Worm (Caenorhabditis elegans): Measurements from ENCODE around the gene chil-19.

Gene chil-19

ce11 chrII:9443522-9443921 is 10.7 kb downstream of the chil-19 start, which contains the start of gene chil-15:
chil-15 (minus strand) TSS chrII:9443622.
- no peak for TF ChIP-seq mab-5 (tag; optimal IDR thresholded peaks at IDR 0.05)
- TF ChIP-seq mbf-1 (tag; optimal IDR thresholded peaks at IDR 0.05) = no peak
- TF ChIP-seq lsy-2 (tag; optimal IDR thresholded peaks at IDR 0.05) = no peak
- TF ChIP-seq alr-1 (tag; optimal IDR thresholded peaks at IDR 0.05) = no peak
- no peak for TF ChIP-seq peb-1 (tag; optimal IDR thresholded peaks at IDR 0.05)
- no peak for TF ChIP-seq blmp-1 (tag; optimal IDR thresholded peaks at IDR 0.05; ENCODE audit: insufficient read depth)
- no peak for TF ChIP-seq nhr-21 (tag; optimal IDR thresholded peaks at IDR 0.05)
- no peak for TF ChIP-seq nhr-237 (tag; optimal IDR thresholded peaks at IDR 0.05)
- TF ChIP-seq C34F6.9 (tag; optimal IDR thresholded peaks at IDR 0.05) = no peak

- no peak for TF ChIP-seq crh-2 (tag; optimal IDR thresholded peaks at IDR 0.05)
- no peak for TF ChIP-seq nhr-12 (tag; optimal IDR thresholded peaks at IDR 0.05)
- TF ChIP-seq snpc-4 (tag; optimal IDR thresholded peaks at IDR 0.05) = no peak
- no peak for TF ChIP-seq peb-1 (tag; optimal IDR thresholded peaks at IDR 0.05)
- no peak for TF ChIP-seq unc-39 (tag; optimal IDR thresholded peaks at IDR 0.05)
- no peak for TF ChIP-seq ceh-16 (tag; optimal IDR thresholded peaks at IDR 0.05)
- TF ChIP-seq nhr-10 (tag; optimal IDR thresholded peaks at IDR 0.05) = no peak
- TF ChIP-seq lin-13 (GFP tag; optimal IDR thresholded peaks at IDR 0.05) = no peak
- no peak for TF ChIP-seq nhr-6 (tag; optimal IDR thresholded peaks at IDR 0.05)
- no peak for TF ChIP-seq skn-1 (tag; optimal IDR thresholded peaks at IDR 0.05)
- no peak for TF ChIP-seq elt-1 (tag; optimal IDR thresholded peaks at IDR 0.05)
- TF ChIP-seq ztf-4 (tag; optimal IDR thresholded peaks at IDR 0.05) = no peak
Observed at ce11 chrII:9441838-9442237, 12.4 kb downstream of the chil-19 start, which contains the start of gene chil-16. chil-16 (minus strand) TSS chrII:9441938.

ce11 chrII:9440060-9440459 is 14.1 kb downstream of the chil-19 start, which contains the start of gene chil-17:
chil-17 (minus strand) TSS chrII:9440160.
- TF ChIP-seq elt-3 (tag; optimal IDR thresholded peaks at IDR 0.05) (no peak), sem-4 (tag; optimal IDR thresholded peaks at IDR 0.05) (no peak), nhr-23 (tag; optimal IDR thresholded peaks at IDR 0.05) (no peak), unc-55 (GFP tag; optimal IDR thresholded peaks at IDR 0.05) (no peak), R02D3.7 (tag; optimal IDR thresholded peaks at IDR 0.05) (no peak), ama-1 (optimal IDR thresholded peaks at IDR 0.05) (no peak)

ce11 chrII:9438853-9439252 is 15.4 kb downstream of the chil-19 start:
- TF ChIP-seq lsy-2 (tag; optimal IDR thresholded peaks at IDR 0.05) (no peak), egl-27 (tag; optimal IDR thresholded peaks at IDR 0.05) (no peak), ztf-4 (tag; optimal IDR thresholded peaks at IDR 0.05) (no peak), ceh-82 (tag; optimal IDR thresholded peaks at IDR 0.05) (no peak), crh-2 (tag; optimal IDR thresholded peaks at IDR 0.05) (no peak), lin-13 (GFP tag; optimal IDR thresholded peaks at IDR 0.05) (no peak), fos-1 (tag; optimal IDR thresholded peaks at IDR 0.05) (no peak), ama-1 (optimal IDR thresholded peaks at IDR 0.05) (no peak), nhr-10 (tag; optimal IDR thresholded peaks at IDR 0.05) (no peak), ztf-1 (GFP tag; conservative IDR thresholded peaks at IDR 0.05) (no peak), unc-62 (GFP tag; optimal IDR thresholded peaks at IDR 0.05) (no peak), nhr-21 (tag; optimal IDR thresholded peaks at IDR 0.05) (no peak), sma-9 (GFP tag; optimal IDR thresholded peaks at IDR 0.05) (no peak), sma-9 (tag; optimal IDR thresholded peaks at IDR 0.05) (no peak), gmeb-1 (tag; optimal IDR thresholded peaks at IDR 0.05) (no peak), nhr-77 (tag; optimal IDR thresholded peaks at IDR 0.05) (no peak), mdl-1 (tag; optimal IDR thresholded peaks at IDR 0.05) (no peak), snpc-4 (tag; optimal IDR thresholded peaks at IDR 0.05) (no peak), mbf-1 (tag; optimal IDR thresholded peaks at IDR 0.05) (no peak), aly-2 (tag; optimal IDR thresholded peaks at IDR 0.05) (no peak)

- no peak for TF ChIP-seq nhr-23 (tag; optimal IDR thresholded peaks at IDR 0.05)
- no peak for TF ChIP-seq elt-1 (tag; optimal IDR thresholded peaks at IDR 0.05)
- no peak for TF ChIP-seq unc-39 (tag; optimal IDR thresholded peaks at IDR 0.05)
- TF ChIP-seq Y55F3AM.14 (GFP tag; optimal IDR thresholded peaks at IDR 0.05) = no peak
- no peak for TF ChIP-seq lin-11 (tag; optimal IDR thresholded peaks at IDR 0.05)
- no peak for TF ChIP-seq snpc-4 (tag; optimal IDR thresholded peaks at IDR 0.05)
- no peak for TF ChIP-seq ztf-4 (tag; optimal IDR thresholded peaks at IDR 0.05)
- no peak for TF ChIP-seq C34F6.9 (tag; optimal IDR thresholded peaks at IDR 0.05)
- no peak for TF ChIP-seq unc-55 (GFP tag; optimal IDR thresholded peaks at IDR 0.05)
- TF ChIP-seq dmd-4 (tag; optimal IDR thresholded peaks at IDR 0.05) = no peak
- no peak for TF ChIP-seq nhr-237 (tag; optimal IDR thresholded peaks at IDR 0.05)
- no peak for TF ChIP-seq sem-4 (tag; optimal IDR thresholded peaks at IDR 0.05)
- TF ChIP-seq alr-1 (tag; optimal IDR thresholded peaks at IDR 0.05) = no peak
- no peak for TF ChIP-seq mdl-1 (tag; optimal IDR thresholded peaks at IDR 0.05)
Observed at ce11 chrII:9438227-9438626, 16.0 kb downstream of the chil-19 start, which contains the start of gene chil-13. chil-13 (minus strand) TSS chrII:9438327.

Measured in whole organism, L2 larva.